Worm (Caenorhabditis elegans) whole organism, midembryonic: Measurements from ENCODE around the gene dct-5.

Experiments used
- T22C8.4 ChIP-seq: fragments of 200-800 bp; sonication (Bioruptor generic); IDR thresholded peaks from 2 replicates; pipeline ENCODE4 v1.3.6; 2022; ENCODE audit warnings: missing genetic modification characterization, missing compliant biosample characterization
- cog-1 ChIP-seq: sonication (generic microtip); optimal IDR thresholded peaks from 2 replicates; lab custom pipeline; 2016; ENCODE audit warnings: missing genetic modification characterization, missing compliant biosample characterization
- flt-1 ChIP-seq: fragments of 200-800 bp; sonication (Bioruptor generic); IDR thresholded peaks from 2 replicates; pipeline ENCODE4 v1.3.6; 2022; ENCODE audit warnings: missing genetic modification characterization, missing compliant biosample characterization
- klf-2 ChIP-seq: fragments of 200-800 bp; sonication (Bioruptor generic); conservative IDR thresholded peaks from 2 replicates; pipeline ENCODE4 v1.3.6; 2022; ENCODE audit warnings: missing genetic modification reagents, missing genetic modification characterization, missing compliant biosample characterization
- med-1 ChIP-seq: sonication (generic microtip); optimal IDR thresholded peaks from 2 replicates; lab custom pipeline; 2017; ENCODE audit warnings: missing genetic modification characterization, mild to moderate bottlenecking, missing compliant biosample characterization, antibody characterized with exemption, missing genetic modification reagents; ENCODE audit not compliant: insufficient read depth
- ref-1 ChIP-seq: fragments of 200-800 bp; sonication (Bioruptor generic); conservative IDR thresholded peaks from 2 replicates; pipeline ENCODE4 v1.3.6; 2022; ENCODE audit warnings: missing genetic modification reagents, missing genetic modification characterization, missing compliant biosample characterization
- tab-1 ChIP-seq: fragments of 200-800 bp; sonication (Bioruptor generic); IDR thresholded peaks from 2 replicates; pipeline ENCODE4 v1.3.6; 2022; ENCODE audit warnings: missing genetic modification characterization, missing compliant biosample characterization
- ztf-23 ChIP-seq: fragments of 200-800 bp; sonication (Bioruptor generic); IDR thresholded peaks from 2 replicates; pipeline ENCODE4 v1.3.6; 2022; ENCODE audit warnings: missing genetic modification reagents, missing genetic modification characterization, missing compliant biosample characterization
- ztf-29 ChIP-seq: fragments of 200-800 bp; sonication (Bioruptor generic); IDR thresholded peaks from 2 replicates; pipeline ENCODE4 v1.3.6; 2022; ENCODE audit warnings: missing genetic modification reagents, missing genetic modification characterization, missing compliant biosample characterization

dct-5 gene

DNA sequence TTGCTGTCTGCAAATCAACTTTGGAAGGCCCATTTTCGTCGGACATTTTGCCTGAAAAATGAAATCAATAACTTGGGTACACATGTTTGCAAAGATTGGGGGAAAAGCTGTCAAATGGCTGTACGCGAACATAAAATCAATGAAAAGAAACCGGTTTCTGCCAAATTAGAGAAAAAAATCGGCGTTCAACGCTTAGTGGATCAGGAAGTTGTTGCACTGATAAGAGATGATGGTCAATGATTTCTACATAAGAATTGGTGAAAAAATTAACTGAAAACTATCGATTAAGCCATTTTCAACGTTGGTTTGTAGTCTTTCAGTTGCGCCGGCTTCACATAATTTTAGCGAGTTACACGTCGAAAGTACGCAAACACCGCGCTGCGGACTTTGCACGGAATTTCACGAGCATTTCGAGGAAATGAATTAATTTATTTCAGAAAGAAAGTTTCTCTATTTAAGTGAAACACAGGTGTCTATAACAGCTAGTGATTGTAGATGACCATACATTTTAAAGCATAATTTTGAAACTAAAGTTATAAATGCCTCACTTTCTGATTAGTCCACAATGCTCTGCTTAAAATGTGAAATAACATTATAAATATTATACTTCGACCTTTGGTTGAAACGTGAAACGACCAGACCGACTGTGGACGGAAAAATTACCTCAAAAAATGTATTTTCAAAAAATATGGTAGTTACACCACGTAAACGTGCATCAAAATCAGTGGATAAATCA, 7.0 kb downstream of the dct-5 start, which contains the start of the genes F07F6.4 and F07F6.2:
Gene F07F6.4 (minus strand): TSS at position 51 of the 736 bp plus-strand sequence.
Gene F07F6.2 (plus strand): TSS at position 686 of the 736 bp plus-strand sequence.
- TF ChIP-seq klf-2 (no peak), T22C8.4 (GFP tag; lab: Robert Waterston, UW) (no peak), flt-1 (GFP tag; lab: Robert Waterston, UW) (no peak), ztf-23 (GFP tag; lab: Robert Waterston, UW) (no peak)

DNA sequence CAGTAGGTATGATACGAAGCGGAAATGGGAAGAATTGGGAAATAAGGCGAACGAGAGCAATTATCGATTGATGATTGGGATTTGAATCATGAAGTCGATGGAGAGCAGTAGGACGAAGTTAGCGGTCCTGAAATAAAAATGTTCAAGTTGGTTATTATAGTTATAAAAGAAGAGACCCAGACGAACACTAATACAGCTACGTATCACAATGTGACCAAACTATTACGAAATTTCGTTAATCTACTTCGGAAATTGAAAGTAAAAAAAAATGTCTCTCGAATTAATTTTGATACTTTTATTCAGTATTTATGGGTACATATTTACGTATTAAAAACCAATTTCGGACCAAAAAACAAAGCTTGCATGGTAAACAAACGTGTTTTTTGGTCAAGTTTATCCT, 10.3 kb downstream of the dct-5 start:
- no peak for TF ChIP-seq med-1 (GFP tag; lab: Kevin White, UChicago)
- TF ChIP-seq T22C8.4 (GFP tag; lab: Robert Waterston, UW) = no peak
- TF ChIP-seq ztf-23 (GFP tag; lab: Robert Waterston, UW) = no peak
- no peak for TF ChIP-seq ztf-29 (GFP tag; lab: Robert Waterston, UW)
- TF ChIP-seq tab-1 (GFP tag; lab: Robert Waterston, UW) = no peak

DNA sequence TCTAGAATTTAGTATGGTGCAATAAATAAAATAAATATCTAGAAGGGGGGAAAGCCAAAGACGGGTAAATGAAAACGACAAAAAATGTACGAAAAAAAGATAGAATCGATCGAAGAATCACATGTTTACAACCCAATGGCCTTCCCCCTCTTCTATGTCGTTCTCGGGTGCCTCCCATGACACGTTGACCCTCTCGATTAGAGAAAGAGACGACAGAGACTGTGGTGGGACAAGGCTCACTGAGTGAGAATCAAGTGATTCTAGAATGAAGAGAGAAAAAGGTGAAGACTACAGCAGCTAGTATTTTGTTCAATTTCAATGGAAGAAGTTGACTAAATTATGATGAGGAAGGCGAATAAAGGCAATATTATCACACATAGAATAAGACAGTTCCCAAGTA, 10.7 kb downstream of the dct-5 start:
- TF ChIP-seq ztf-23 (GFP tag; lab: Robert Waterston, UW) (0 out of 2 replicates have a peak, but pooled peaks have one; percentile 54), T22C8.4 (GFP tag; lab: Robert Waterston, UW) (no peak), cog-1 (tag; lab: Kevin White, UChicago) (peak; percentile 17)

DNA sequence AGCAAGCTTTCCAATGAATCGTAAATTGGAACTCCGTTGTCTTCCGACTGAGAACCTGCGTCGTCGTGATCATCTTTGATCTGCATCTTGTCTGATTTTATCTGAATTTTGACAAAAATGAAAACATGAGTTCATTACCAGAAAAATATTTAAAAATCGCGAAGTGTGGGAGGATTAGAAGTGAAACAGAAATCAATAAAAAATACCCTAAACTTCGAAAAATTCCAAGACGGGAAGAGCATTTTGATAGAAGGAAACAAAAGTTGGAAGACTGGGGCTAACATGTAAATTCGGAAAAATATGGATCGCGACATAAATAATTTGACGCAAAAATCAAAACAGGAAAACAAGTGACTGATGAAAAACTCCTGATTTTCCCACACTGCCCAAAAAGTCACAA, 11.1 kb downstream of the dct-5 start, which contains the start of gene F07F6.8:
Gene F07F6.8 (minus strand): TSS at position 101 of the 400 bp plus-strand sequence.
- TF ChIP-seq ref-1 (GFP tag; lab: Robert Waterston, UW) = no peak
- TF ChIP-seq ztf-23 (GFP tag; lab: Robert Waterston, UW) = no peak
- TF ChIP-seq ztf-29 (GFP tag; lab: Robert Waterston, UW) = no peak
- no peak for TF ChIP-seq tab-1 (GFP tag; lab: Robert Waterston, UW)
- no peak for TF ChIP-seq flt-1 (GFP tag; lab: Robert Waterston, UW)
- no peak for TF ChIP-seq klf-2
- no peak for TF ChIP-seq T22C8.4 (GFP tag; lab: Robert Waterston, UW)
- no peak for TF ChIP-seq cog-1 (tag; lab: Kevin White, UChicago)
- no peak for TF ChIP-seq med-1 (GFP tag; lab: Kevin White, UChicago)

DNA sequence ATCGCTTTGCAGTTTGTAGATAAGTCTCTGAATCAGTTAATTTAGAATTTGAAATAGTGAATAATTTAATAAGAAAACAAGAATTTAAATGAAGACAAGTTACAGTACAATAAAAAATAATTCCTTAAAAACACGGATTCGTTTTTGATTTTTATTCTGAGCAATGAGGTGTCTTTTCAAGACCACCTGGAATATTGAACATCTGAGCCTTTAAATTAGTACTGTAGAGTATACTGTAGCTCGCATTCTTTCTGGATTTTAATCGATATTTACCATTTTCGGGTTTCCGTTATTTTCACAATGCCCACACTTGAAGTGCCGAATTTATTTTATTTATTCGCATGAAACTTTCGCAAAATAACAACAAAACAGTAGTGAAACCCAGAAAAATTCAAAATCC, 12.9 kb downstream of the dct-5 start, which contains the start of gene F07F6.7:
Gene F07F6.7 (minus strand): TSS at position 27 of the 400 bp plus-strand sequence.
- TF ChIP-seq med-1 (GFP tag; lab: Kevin White, UChicago) = no peak

DNA sequence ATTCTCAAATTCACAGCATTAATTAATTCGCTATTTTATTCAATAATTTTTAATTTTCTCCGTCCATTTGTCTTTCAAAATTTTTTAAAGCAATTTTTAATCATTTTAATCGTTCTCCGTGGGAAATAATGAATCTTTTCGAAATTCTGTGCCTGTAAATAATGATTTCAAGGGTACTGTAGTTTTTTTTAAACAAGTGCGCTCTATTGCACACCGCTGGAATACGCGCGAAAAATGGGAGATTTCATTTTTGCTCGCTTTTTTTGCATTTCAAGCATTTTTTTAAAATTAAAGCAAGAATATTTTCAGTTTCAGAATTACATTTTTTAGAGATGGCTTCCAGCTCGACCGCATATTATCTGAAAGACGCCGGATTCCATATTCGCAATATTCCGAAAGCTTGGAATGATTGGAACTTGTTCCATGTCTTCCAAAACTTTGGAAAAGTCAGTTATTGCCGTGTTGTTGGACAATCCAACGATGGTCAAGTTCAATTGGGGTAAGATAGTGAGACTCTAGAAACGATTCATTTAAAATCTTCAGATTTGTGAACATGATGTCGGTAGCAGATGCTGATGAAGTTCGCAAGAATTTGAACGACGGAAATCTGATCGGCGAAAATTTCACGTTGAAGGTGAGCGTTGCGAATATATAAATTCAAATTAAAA, 15.7 kb downstream of the dct-5 start, which contains the start of gene tofu-6:
Gene tofu-6 (plus strand): TSS at position 302 of the 668 bp plus-strand sequence.
- TF ChIP-seq cog-1 (tag; lab: Kevin White, UChicago) = no peak
- no peak for TF ChIP-seq ztf-29 (GFP tag; lab: Robert Waterston, UW)
- no peak for TF ChIP-seq klf-2
- TF ChIP-seq tab-1 (GFP tag; lab: Robert Waterston, UW) = no peak
- TF ChIP-seq T22C8.4 (GFP tag; lab: Robert Waterston, UW) = no peak
- TF ChIP-seq flt-1 (GFP tag; lab: Robert Waterston, UW) = no peak
- TF ChIP-seq ztf-23 (GFP tag; lab: Robert Waterston, UW) = no peak
- TF ChIP-seq ref-1 (GFP tag; lab: Robert Waterston, UW) = no peak
- no peak for TF ChIP-seq med-1 (GFP tag; lab: Kevin White, UChicago)

DNA sequence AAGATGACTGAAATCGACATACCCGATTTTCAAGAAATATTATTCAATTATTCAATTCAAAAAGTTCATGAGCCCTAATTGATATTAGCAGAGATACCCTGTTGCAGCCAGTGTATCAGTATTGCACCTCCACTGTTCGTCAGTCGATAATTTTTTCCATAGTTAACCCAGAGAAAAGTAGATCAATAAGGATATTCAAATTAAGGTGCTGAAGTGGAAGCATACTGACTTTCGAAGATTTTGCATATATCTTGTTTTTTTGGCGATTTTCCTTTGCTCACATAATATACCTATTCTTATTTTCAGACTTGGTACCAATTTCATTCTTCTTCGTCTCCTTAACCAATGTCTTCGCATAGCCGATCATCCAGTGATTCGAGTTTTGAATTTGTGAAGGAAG, 17.8 kb downstream of the dct-5 start, which contains the start of gene EEED8.15:
Gene EEED8.15 (plus strand): TSS at position 301 of the 400 bp plus-strand sequence.
- TF ChIP-seq ztf-29 (GFP tag; lab: Robert Waterston, UW) (no peak), ref-1 (GFP tag; lab: Robert Waterston, UW) (no peak), ztf-23 (GFP tag; lab: Robert Waterston, UW) (no peak), T22C8.4 (GFP tag; lab: Robert Waterston, UW) (no peak), klf-2 (no peak), cog-1 (tag; lab: Kevin White, UChicago) (no peak), flt-1 (GFP tag; lab: Robert Waterston, UW) (no peak), tab-1 (GFP tag; lab: Robert Waterston, UW) (no peak), med-1 (GFP tag; lab: Kevin White, UChicago) (no peak)

DNA sequence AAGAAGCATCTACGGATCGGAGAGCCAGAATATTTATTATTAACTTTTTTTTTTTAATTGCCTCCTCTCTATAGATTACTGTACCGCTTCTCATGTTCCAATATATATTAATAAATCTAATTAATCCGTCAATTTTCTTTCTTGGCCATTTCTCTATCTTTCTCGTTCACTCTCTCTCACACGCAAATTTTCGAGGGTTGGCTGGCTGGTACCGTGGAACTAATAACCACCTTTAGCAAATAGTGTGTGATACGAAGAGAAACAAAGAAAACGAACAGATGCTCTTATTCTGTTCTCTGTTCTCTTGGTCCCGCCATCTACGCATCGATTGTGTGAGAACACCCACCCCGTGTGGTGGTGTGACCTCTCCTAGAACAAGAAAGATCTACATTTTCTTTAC, 18.4 kb downstream of the dct-5 start:
- TF ChIP-seq tab-1 (GFP tag; lab: Robert Waterston, UW) (no peak), ref-1 (GFP tag; lab: Robert Waterston, UW) (no peak), flt-1 (GFP tag; lab: Robert Waterston, UW) (0 out of 2 replicates have a peak, but pooled peaks have one; percentile 36), ztf-23 (GFP tag; lab: Robert Waterston, UW) (no peak), med-1 (GFP tag; lab: Kevin White, UChicago) (no peak), ztf-29 (GFP tag; lab: Robert Waterston, UW) (no peak), cog-1 (tag; lab: Kevin White, UChicago) (no peak), klf-2 (no peak), T22C8.4 (GFP tag; lab: Robert Waterston, UW) (no peak)

DNA sequence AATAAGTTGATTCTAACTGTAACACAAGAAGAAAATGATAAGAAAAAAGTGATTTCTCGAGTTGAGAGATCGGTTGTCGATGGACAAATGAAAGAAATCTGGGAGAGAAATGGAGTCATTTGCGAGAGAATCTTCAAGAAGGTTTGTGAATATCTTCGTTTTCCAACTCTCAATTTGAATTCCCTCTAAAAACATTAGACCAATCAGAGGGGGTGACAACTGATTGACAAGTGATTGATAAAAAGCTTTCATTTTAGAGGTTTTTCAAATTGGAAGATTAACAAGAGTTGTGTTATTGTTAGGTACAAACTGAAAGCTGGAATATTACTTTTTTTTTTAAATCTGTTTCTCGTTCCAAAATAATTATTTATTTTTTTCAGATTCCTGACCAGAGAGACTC, 18.8 kb downstream of the dct-5 start:
- TF ChIP-seq T22C8.4 (GFP tag; lab: Robert Waterston, UW) (no peak), ztf-23 (GFP tag; lab: Robert Waterston, UW) (no peak), klf-2 (no peak), flt-1 (GFP tag; lab: Robert Waterston, UW) (no peak)
